Worm (Caenorhabditis elegans): ENCODE results near the gene srlf-7.

srlf-7 gene

DNA sequence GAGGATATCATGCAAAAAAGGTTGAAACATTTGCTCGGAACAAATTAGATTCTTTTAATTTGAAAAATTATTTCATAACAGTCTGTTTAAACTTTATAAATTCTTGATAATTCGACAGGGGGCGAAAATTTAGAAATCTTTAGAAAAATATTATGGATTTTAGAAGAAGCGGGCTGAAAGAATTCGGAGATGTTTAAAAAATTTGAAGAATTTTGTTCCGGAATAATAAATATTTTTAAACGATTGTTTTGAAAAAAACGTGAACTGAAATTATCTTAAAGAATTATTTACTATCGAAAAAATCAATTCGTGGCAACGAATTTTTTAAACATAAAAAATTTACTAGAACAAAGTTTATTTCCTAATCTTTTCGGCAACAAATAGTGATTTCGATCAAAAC lies 14.6 kb downstream of the srlf-7 start, which contains the start of gene R13A1.3:
Gene R13A1.3, plus strand, starts transcription at position 301 of the 400 bp plus-strand sequence.
- TF ChIP-seq ztf-26 (tag; optimal IDR thresholded peaks at IDR 0.05) (no peak), C17E4.6 (GFP tag; IDR thresholded peaks at IDR 0.05) (no peak), tlf-1 (GFP tag; optimal IDR thresholded peaks at IDR 0.05) (no peak), gei-17 (GFP tag; optimal IDR thresholded peaks at IDR 0.05) (no peak), akir-1 (GFP tag; optimal IDR thresholded peaks at IDR 0.05) (no peak), mes-4 (tag; optimal IDR thresholded peaks at IDR 0.05) (no peak), mcd-1 (GFP tag; IDR thresholded peaks at IDR 0.05) (no peak), ceh-40 (GFP tag; IDR thresholded peaks at IDR 0.05) (no peak), repo-1 (tag; optimal IDR thresholded peaks at IDR 0.05) (no peak), lsl-1 (GFP tag; optimal IDR thresholded peaks at IDR 0.05) (no peak)

DNA sequence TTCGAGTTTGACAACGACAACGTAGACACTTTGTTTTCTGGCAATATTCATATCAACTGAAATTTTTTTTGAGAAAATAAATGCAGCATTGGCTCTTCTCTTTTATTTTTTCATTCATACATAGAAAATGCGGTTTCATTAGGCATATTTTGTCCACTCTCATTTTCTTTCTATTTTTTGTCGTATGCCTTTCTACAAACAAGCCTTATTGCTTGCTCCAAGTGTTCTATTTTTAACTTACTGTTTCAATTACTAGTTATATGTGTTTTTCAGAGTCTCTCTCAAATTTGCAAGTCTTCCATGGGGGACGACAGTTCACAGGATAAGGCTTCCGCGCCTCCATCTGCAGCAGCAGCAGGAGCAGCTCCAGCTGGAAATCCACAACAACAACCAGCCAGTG lies 16.9 kb downstream of the srlf-7 start, which contains the start of gene kcc-1:
Gene kcc-1, plus strand, starts transcription at position 301 of the 400 bp plus-strand sequence.
- TF ChIP-seq mel-28 (tag; optimal IDR thresholded peaks at IDR 0.05; ENCODE audit: borderline replicate concordance): no peak
- TF ChIP-seq nhr-120 (GFP tag; IDR thresholded peaks at IDR 0.05): no peak

DNA sequence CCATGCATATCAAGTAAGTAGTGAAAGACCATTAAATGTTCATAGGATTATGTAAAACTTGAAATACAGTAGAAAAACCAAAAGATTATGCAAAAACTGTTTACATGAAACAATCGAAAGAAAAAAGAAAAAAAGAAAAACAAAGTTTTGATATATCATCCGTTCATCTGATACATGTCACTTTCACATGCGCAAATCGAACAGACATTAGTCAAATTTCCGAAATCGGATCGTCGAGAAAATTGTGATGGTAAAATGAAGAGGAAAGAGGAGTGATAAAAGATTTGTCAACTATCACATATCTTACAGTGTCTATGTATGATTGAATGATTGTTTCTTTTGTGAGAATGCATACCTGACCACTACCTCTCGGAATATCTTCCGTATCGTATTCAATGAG lies 19.9 kb downstream of the srlf-7 start:
- TF ChIP-seq K12H6.12 (tag; optimal IDR thresholded peaks at IDR 0.05): no peak
- TF ChIP-seq ceh-91 (GFP tag; IDR thresholded peaks at IDR 0.05): no peak
- TF ChIP-seq efl-1 (GFP tag; optimal IDR thresholded peaks at IDR 0.05): no peak
- TF ChIP-seq unc-62 (GFP tag; optimal IDR thresholded peaks at IDR 0.05): no peak
- no peak for TF ChIP-seq D2030.7 (GFP tag; IDR thresholded peaks at IDR 0.05)
- TF ChIP-seq ztf-22 (GFP tag; optimal IDR thresholded peaks at IDR 0.05): no peak
- no peak for TF ChIP-seq egl-18 (GFP tag; IDR thresholded peaks at IDR 0.05)
- no peak for TF ChIP-seq ZK185.1 (tag; optimal IDR thresholded peaks at IDR 0.05; ENCODE audit: poor library complexity, severe bottlenecking)
- TF ChIP-seq mel-28 (tag; optimal IDR thresholded peaks at IDR 0.05; ENCODE audit: borderline replicate concordance): no peak
- TF ChIP-seq dpff-1 (tag; optimal IDR thresholded peaks at IDR 0.05): no peak
- no peak for TF ChIP-seq ztf-26 (tag; optimal IDR thresholded peaks at IDR 0.05)
- TF ChIP-seq hsf-1 (GFP tag; IDR thresholded peaks at IDR 0.05): no peak
- no peak for TF ChIP-seq let-607 (tag; optimal IDR thresholded peaks at IDR 0.05)
- no peak for TF ChIP-seq T07F8.4 (tag; optimal IDR thresholded peaks at IDR 0.05)
- no peak for TF ChIP-seq ceh-27 (GFP tag; optimal IDR thresholded peaks at IDR 0.05)
- TF ChIP-seq Y67H2A.10 (GFP tag; conservative IDR thresholded peaks at IDR 0.05): no peak
- TF ChIP-seq ztf-25 (GFP tag; IDR thresholded peaks at IDR 0.05): no peak
- no peak for TF ChIP-seq akir-1 (GFP tag; optimal IDR thresholded peaks at IDR 0.05)
- TF ChIP-seq somi-1 (GFP tag; optimal IDR thresholded peaks at IDR 0.05): no peak
- TF ChIP-seq ceh-79 (tag; optimal IDR thresholded peaks at IDR 0.05): no peak

DNA sequence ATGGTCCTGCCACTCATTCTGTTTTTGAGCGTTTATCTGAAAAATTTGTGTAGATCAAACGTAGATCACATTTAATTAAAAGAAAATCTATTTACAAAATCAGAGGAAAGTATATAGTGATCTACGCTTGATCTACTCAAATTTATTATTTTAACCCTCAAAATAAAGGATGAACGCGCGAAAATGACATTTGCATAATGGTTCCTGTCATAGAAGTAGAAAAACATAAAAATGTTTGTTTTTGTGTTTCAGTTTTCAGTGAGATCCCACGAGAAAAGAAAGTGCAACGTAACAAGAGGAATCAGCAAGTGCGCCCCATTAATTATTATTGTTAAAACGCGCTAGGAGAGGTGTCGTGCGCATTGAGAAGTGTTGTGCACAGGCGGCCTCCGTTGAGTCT lies 22.2 kb downstream of the srlf-7 start:
- TF ChIP-seq hmg-1.2 (GFP tag; IDR thresholded peaks at IDR 0.05) (peak; percentile 38; the same call in 1 of the 2 replicates), cebp-1 (GFP tag; IDR thresholded peaks at IDR 0.05) (no peak), cebp-1 (tag; optimal IDR thresholded peaks at IDR 0.05) (no peak), zim-3 (tag; optimal IDR thresholded peaks at IDR 0.05) (no peak), efl-1 (GFP tag; optimal IDR thresholded peaks at IDR 0.05) (peak; percentile 81), unc-130 (GFP tag; optimal IDR thresholded peaks at IDR 0.05) (no peak), nhr-179 (tag; optimal IDR thresholded peaks at IDR 0.05) (no peak), ceh-40 (GFP tag; IDR thresholded peaks at IDR 0.05) (no peak), xnd-1 (tag; optimal IDR thresholded peaks at IDR 0.05) (peak; percentile 42), ceh-91 (GFP tag; IDR thresholded peaks at IDR 0.05) (0 out of 2 replicates have a peak, but pooled peaks have one; percentile 16), F10E7.11 (tag; optimal IDR thresholded peaks at IDR 0.05) (no peak), die-1 (tag; optimal IDR thresholded peaks at IDR 0.05) (peak; percentile 5), F55B11.4 (tag; optimal IDR thresholded peaks at IDR 0.05; ENCODE audit: borderline replicate concordance, insufficient read depth) (no peak), madf-6 (GFP tag; IDR thresholded peaks at IDR 0.05) (peak; percentile 90), aptf-2 (GFP tag; conservative IDR thresholded peaks at IDR 0.05) (peak; percentile 83), tlf-1 (GFP tag; optimal IDR thresholded peaks at IDR 0.05) (no peak), chd-7 (tag; optimal IDR thresholded peaks at IDR 0.05) (no peak), madf-8 (GFP tag; conservative IDR thresholded peaks at IDR 0.05) (peak; percentile 67)
